Fruit fly (Drosophila melanogaster): ENCODE results near the gene CG7142.

Gene CG7142

dm6 chr3R:18283441-18283840 lies 4.1 kb upstream of the CG7142 start, which contains the start of the genes CG14312 and CG8064:
CG14312 (minus strand) TSS chr3R:18283528.
CG8064 (plus strand) TSS chr3R:18283660.
- TF ChIP-seq fd85E (GFP tag; optimal IDR thresholded peaks at IDR 0.05), result no peak
- TF ChIP-seq CG7368 (GFP tag; optimal IDR thresholded peaks at IDR 0.05), result no peak
- TF ChIP-seq vri (GFP tag; optimal IDR thresholded peaks at IDR 0.05), result no peak
- TF ChIP-seq svp (GFP tag), result peak; percentile 35
- no peak for TF ChIP-seq Hr38 (GFP tag; optimal IDR thresholded peaks at IDR 0.05)
- TF ChIP-seq CG9139 (GFP tag; optimal IDR thresholded peaks at IDR 0.05), result no peak

DNA sequence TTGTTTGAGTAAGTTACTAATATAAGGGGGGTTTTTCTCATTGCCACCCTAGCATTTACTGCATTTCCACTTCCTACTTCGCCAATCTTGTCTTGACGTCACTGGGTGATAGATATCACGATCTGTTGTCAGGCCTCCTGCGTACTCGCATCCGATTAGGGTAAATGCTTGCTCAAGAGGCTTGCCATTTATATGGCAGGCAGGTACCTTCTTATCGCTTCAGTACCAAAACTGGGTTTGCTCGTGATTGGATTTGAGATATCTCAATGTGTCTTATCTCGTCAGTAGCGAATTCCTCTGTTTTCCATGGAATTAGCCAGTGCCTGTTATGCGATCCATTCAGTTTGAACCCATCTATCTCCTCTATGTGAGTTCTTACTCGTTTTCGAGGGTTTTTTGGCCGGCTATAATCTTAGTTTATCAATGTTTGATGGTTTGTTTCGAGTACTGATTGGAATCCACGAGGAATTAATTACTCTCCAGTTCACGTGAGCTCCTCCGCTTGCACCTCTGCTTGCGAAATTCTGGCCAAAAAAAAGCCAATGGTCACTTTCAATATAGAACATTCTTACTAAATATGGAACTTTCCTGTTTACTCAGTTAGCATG lies 1.6 kb upstream of the CG7142 start:
- TF ChIP-seq fd85E (GFP tag; optimal IDR thresholded peaks at IDR 0.05) (no peak), Eip93F (GFP tag; optimal IDR thresholded peaks at IDR 0.05) (peak; percentile 2), vri (GFP tag; optimal IDR thresholded peaks at IDR 0.05) (peak; percentile 17), fd59A (GFP tag; optimal IDR thresholded peaks at IDR 0.05) (no peak), salr (GFP tag; optimal IDR thresholded peaks at IDR 0.05) (no peak), Hr38 (GFP tag; optimal IDR thresholded peaks at IDR 0.05) (no peak)

DNA sequence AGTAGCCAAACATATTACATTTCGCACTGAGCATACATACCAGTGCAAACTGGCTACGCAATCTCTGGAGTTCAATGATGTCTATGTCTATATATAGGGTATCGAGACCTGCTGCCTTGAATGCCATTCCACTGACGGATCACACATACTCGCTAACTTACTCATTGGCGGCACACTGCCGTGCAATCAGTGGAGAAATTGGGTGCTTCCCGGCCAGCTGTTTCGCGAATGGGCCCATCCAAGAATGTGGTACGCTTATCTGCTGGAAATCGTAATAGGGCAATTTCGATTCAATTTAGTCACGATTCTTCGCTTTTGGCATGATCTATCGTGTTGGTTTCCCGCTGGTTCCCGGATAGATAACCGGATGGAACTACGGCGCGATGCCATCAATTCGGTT lies 811 bp upstream of the CG7142 start:
- TF ChIP-seq fd85E (GFP tag; optimal IDR thresholded peaks at IDR 0.05) (no peak), esn (GFP tag; optimal IDR thresholded peaks at IDR 0.05) (no peak), fkh (GFP tag; optimal IDR thresholded peaks at IDR 0.05) (no peak), CG16779 (tag; optimal IDR thresholded peaks at IDR 0.05) (no peak), Met (GFP tag; optimal IDR thresholded peaks at IDR 0.05) (no peak), CG8632 (GFP tag; optimal IDR thresholded peaks at IDR 0.05) (no peak), CG11294 (GFP tag; IDR thresholded peaks at IDR 0.05) (no peak), OdsH (GFP tag; optimal IDR thresholded peaks at IDR 0.05) (no peak)

DNA sequence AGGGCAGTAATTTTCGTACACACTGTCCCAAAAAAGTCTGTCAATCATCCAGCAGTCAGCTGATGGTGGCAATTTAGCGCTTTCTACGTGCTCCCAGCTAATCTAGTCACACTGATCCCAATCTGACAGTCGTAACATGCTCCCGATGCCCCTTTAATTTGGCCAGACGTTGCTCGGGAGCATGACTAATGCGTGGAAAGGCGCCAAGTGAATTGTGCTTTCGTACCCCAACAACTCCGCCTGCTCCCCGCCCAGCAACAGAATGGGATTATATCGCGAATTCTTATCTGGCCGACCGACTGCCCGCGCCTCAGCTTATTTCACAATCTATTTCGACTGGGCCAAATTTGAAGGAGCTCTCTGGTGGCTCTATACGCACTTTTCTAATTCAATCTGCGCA lies 1.9 kb downstream of the CG7142 start:
- TF ChIP-seq Sox15 (GFP tag; optimal IDR thresholded peaks at IDR 0.05) (no peak), vri (GFP tag; optimal IDR thresholded peaks at IDR 0.05) (peak; percentile 67)

DNA sequence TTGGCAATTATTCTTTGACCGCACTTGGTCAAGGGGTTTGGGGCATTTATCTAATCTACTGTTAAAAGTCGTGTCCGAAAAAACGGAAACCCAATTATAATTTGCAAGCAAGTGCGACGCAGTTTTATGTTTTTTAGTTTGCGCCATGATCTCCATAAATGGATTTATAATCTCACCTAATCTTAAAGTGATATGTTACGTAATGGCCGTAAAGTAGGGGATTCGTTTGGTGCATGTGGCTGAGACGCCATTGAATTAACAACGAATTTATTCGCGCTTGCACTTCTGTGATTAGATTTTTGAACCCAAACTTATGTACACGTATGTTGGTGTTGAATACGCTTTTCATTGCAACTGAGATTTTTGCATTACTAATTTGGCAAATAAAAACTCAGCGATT lies 2.6 kb downstream of the CG7142 start:
- peak; percentile 26 for TF ChIP-seq vri (GFP tag; optimal IDR thresholded peaks at IDR 0.05)
- TF ChIP-seq CG3032 (tag; optimal IDR thresholded peaks at IDR 0.05), result no peak
- no peak for TF ChIP-seq achi (GFP tag; optimal IDR thresholded peaks at IDR 0.05)
- no peak for TF ChIP-seq salr (GFP tag; optimal IDR thresholded peaks at IDR 0.05)
- no peak for TF ChIP-seq net (GFP tag; optimal IDR thresholded peaks at IDR 0.05)
- no peak for TF ChIP-seq Gug (GFP tag; IDR thresholded peaks at IDR 0.05)
- TF ChIP-seq Hr39 (GFP tag; optimal IDR thresholded peaks at IDR 0.05), result no peak
- TF ChIP-seq Blimp-1 (GFP tag; optimal IDR thresholded peaks at IDR 0.05), result no peak
- no peak for TF ChIP-seq Sox14 (GFP tag; optimal IDR thresholded peaks at IDR 0.05)
- TF ChIP-seq Sox102F (GFP tag; optimal IDR thresholded peaks at IDR 0.05), result no peak
- TF ChIP-seq CG9139 (GFP tag; optimal IDR thresholded peaks at IDR 0.05), result no peak
- TF ChIP-seq CG10669 (GFP tag; optimal IDR thresholded peaks at IDR 0.05), result no peak
- no peak for TF ChIP-seq CG6808 (GFP tag; optimal IDR thresholded peaks at IDR 0.05)
- no peak for TF ChIP-seq CG15336 (GFP tag; IDR thresholded peaks at IDR 0.05)
- no peak for TF ChIP-seq esn (GFP tag; optimal IDR thresholded peaks at IDR 0.05)
- peak; percentile 19 for TF ChIP-seq svp (GFP tag)

DNA sequence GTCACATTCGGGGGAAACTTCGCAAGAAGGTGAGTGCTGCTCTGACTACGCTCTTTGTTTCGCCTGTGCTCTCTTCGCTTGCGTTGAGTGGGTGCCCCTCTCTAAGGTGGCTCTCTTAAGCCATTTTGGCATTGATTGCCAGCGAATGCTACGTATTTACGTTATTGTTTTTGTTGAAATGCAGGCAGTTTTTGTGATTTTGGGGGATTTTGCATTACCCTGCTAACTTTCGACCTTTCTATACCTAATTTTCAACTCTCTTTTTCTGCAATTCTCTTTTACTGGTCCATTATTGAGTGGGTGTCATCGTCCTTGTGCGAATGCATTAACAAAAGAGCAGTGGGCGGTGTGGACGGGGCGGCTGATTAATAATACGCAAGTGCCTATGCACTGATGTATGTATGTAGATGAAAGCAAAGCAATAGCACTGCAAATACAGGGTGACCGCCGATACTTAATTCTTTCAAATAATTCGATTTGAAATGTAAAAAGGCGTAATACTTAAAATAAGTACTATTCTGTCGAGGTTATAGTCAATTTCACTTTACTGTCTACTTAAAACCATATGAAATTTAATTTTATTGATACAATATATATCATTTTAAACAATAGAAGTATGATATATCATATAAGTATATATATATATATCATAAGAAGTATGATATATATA lies 4.1 kb downstream of the CG7142 start:
- TF ChIP-seq vri (GFP tag; optimal IDR thresholded peaks at IDR 0.05) (peak; percentile 8), pdm3 (GFP tag; optimal IDR thresholded peaks at IDR 0.05) (no peak), Smox (GFP tag; optimal IDR thresholded peaks at IDR 0.05) (no peak), topi (GFP tag; optimal IDR thresholded peaks at IDR 0.05) (no peak), Sox102F (GFP tag; optimal IDR thresholded peaks at IDR 0.05) (no peak), ss (GFP tag; optimal IDR thresholded peaks at IDR 0.05) (peak in 1 of 2 experiments; percentile 27), CG4318 (GFP tag; optimal IDR thresholded peaks at IDR 0.05) (no peak), CG10669 (GFP tag; optimal IDR thresholded peaks at IDR 0.05) (no peak), CG11294 (GFP tag; IDR thresholded peaks at IDR 0.05) (no peak), CG10631 (GFP tag; optimal IDR thresholded peaks at IDR 0.05) (no peak), eg (GFP tag; IDR thresholded peaks at IDR 0.05) (peak; percentile 69; the same call in 2 of the 3 replicates), CG6792 (GFP tag; optimal IDR thresholded peaks at IDR 0.05) (peak; percentile 1), spab (GFP tag; optimal IDR thresholded peaks at IDR 0.05) (no peak), CG6854 (GFP tag; optimal IDR thresholded peaks at IDR 0.05) (peak; percentile 15), fd59A (GFP tag; optimal IDR thresholded peaks at IDR 0.05) (no peak), CG3919 (GFP tag; optimal IDR thresholded peaks at IDR 0.05) (no peak), esn (GFP tag; optimal IDR thresholded peaks at IDR 0.05) (peak; percentile 20), CG34406 (GFP tag; optimal IDR thresholded peaks at IDR 0.05) (peak; percentile 63)
